In the genomic region with DNA sequence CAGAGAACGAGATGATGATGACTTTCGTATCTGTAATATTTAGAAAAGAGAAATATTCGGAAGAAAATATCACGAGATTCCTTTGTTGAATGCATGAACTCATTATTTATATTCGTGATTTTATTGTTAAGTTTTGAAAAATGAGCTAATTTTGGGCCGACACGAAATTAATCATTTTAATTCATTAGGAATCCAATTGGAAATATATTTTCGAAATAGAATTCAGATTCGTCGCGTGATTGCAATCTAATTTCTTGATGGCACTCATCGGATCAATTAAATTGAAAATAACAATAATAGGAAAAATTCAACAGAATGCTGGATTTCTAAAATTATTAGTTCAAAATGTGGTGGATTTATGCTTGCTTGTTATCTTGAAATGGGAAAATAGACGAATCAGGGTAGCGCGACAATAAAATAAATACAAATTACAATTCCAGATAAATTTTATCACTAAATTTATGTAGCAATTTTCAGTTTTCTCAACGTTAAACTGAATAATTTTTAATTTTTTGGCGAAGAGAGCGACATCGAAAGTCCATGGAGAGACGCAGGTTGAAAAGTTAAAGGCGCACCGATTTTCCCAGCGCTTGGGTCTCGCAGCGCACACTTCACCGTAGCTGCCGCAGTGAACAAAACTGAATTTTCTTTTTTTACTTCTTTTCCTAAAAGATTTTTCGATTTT, we compare ENCODE assay signal across 3 worm cellular contexts.
A peak's percentile ranks its signal among the peaks of the same experiment; 100 is the strongest.
TF ChIP-seq lines count a peak whose summit lies in the region.

No protein-coding gene starts in this region.

TF ChIP-seq in whole organism, L2 larva, 48 proteins besides CTCF, POLR2A, EP300 and RAD21 (continued from another document):
- TF ChIP-seq nhr-6 (tag; optimal IDR thresholded peaks at IDR 0.05; lab: Kevin White, UChicago), result no peak
- peak; percentile 40 for TF ChIP-seq F13H6.1 (tag; optimal IDR thresholded peaks at IDR 0.05; lab: Kevin White, UChicago)
- TF ChIP-seq lsy-2 (tag; optimal IDR thresholded peaks at IDR 0.05; lab: Kevin White, UChicago), result peak; percentile 57 to 94
- TF ChIP-seq skn-1 (tag; optimal IDR thresholded peaks at IDR 0.05; lab: Kevin White, UChicago), result peak; percentile 49
- peak; percentile 81 for TF ChIP-seq lin-11 (tag; optimal IDR thresholded peaks at IDR 0.05; lab: Kevin White, UChicago)
- no peak for TF ChIP-seq lin-39 (tag; optimal IDR thresholded peaks at IDR 0.05; lab: Kevin White, UChicago)
- TF ChIP-seq gmeb-1 (tag; optimal IDR thresholded peaks at IDR 0.05; lab: Kevin White, UChicago), result peak; percentile 75
- TF ChIP-seq unc-55 (GFP tag; optimal IDR thresholded peaks at IDR 0.05; lab: Kevin White, UChicago), result peak; percentile 92
- TF ChIP-seq ceh-82 (tag; optimal IDR thresholded peaks at IDR 0.05; lab: Kevin White, UChicago), result no peak
- peak; percentile 46 for TF ChIP-seq sma-3 (GFP tag; optimal IDR thresholded peaks at IDR 0.05; lab: Kevin White, UChicago)
- TF ChIP-seq blmp-1 (tag; optimal IDR thresholded peaks at IDR 0.05; lab: Kevin White, UChicago; ENCODE audit: insufficient read depth), result peak; percentile 26
- TF ChIP-seq sem-4 (tag; optimal IDR thresholded peaks at IDR 0.05; lab: Kevin White, UChicago), result no peak
- peak; percentile 50 for TF ChIP-seq nhr-25 (tag; optimal IDR thresholded peaks at IDR 0.05; lab: Kevin White, UChicago)
- no peak for TF ChIP-seq alr-1 (tag; optimal IDR thresholded peaks at IDR 0.05; lab: Kevin White, UChicago)
- no peak for TF ChIP-seq mdl-1 (tag; optimal IDR thresholded peaks at IDR 0.05; lab: Kevin White, UChicago)
- TF ChIP-seq crh-2 (tag; optimal IDR thresholded peaks at IDR 0.05; lab: Kevin White, UChicago), result peak; percentile 57
- TF ChIP-seq unc-39 (tag; optimal IDR thresholded peaks at IDR 0.05; lab: Kevin White, UChicago), result no peak
- TF ChIP-seq mbf-1 (tag; optimal IDR thresholded peaks at IDR 0.05; lab: Kevin White, UChicago), result no peak
- TF ChIP-seq C34F6.9 (tag; optimal IDR thresholded peaks at IDR 0.05; lab: Kevin White, UChicago), result peak; percentile 79
- TF ChIP-seq nhr-11 (tag; optimal IDR thresholded peaks at IDR 0.05; lab: Kevin White, UChicago), result no peak
- TF ChIP-seq R02D3.7 (tag; optimal IDR thresholded peaks at IDR 0.05; lab: Kevin White, UChicago), result no peak
- peak; percentile 26 for TF ChIP-seq ZK546.5 (tag; optimal IDR thresholded peaks at IDR 0.05; lab: Kevin White, UChicago)
- TF ChIP-seq sma-9 (GFP tag; optimal IDR thresholded peaks at IDR 0.05; lab: Kevin White, UChicago), result peak; percentile 51
- no peak for TF ChIP-seq sma-9 (tag; optimal IDR thresholded peaks at IDR 0.05; lab: Kevin White, UChicago)
- TF ChIP-seq snpc-4 (tag; optimal IDR thresholded peaks at IDR 0.05; lab: Kevin White, UChicago), result no peak
- no peak for TF ChIP-seq mab-5 (tag; optimal IDR thresholded peaks at IDR 0.05; lab: Kevin White, UChicago)
- no peak for TF ChIP-seq ztf-1 (GFP tag; conservative IDR thresholded peaks at IDR 0.05; lab: Robert Waterston, UW)

TF ChIP-seq in whole organism, L4 larva, 104 proteins besides CTCF, POLR2A, EP300 and RAD21 (continued from another document):
- TF ChIP-seq daf-16 (GFP tag; optimal IDR thresholded peaks at IDR 0.05; lab: Kevin White, UChicago) (no peak), daf-16 (tag; optimal IDR thresholded peaks at IDR 0.05; lab: Kevin White, UChicago) (peak; percentile 28), pqm-1 (tag; optimal IDR thresholded peaks at IDR 0.05; lab: Kevin White, UChicago) (no peak), aha-1 (tag; lab: Kevin White, UChicago) (peak; percentile 89), nhr-102 (tag; optimal IDR thresholded peaks at IDR 0.05; lab: Kevin White, UChicago) (peak; percentile 54), F37D6.2 (tag; optimal IDR thresholded peaks at IDR 0.05; lab: Kevin White, UChicago) (peak; percentile 27), dve-1 (tag; optimal IDR thresholded peaks at IDR 0.05; lab: Kevin White, UChicago; ENCODE audit: insufficient read depth) (peak; percentile 80), egl-43 (GFP tag; IDR thresholded peaks at IDR 0.05; lab: Robert Waterston, UW) (0 out of 2 replicates have a peak, but pooled peaks have one; percentile 22), hlh-11 (tag; optimal IDR thresholded peaks at IDR 0.05; lab: Kevin White, UChicago) (peak; percentile 46), nhr-77 (tag; optimal IDR thresholded peaks at IDR 0.05; lab: Kevin White, UChicago) (peak; percentile 7), snpc-1.2 (GFP tag; IDR thresholded peaks at IDR 0.05; lab: Robert Waterston, UW) (peak; percentile 44; the same call in 1 of the 2 replicates), nhr-6 (tag; optimal IDR thresholded peaks at IDR 0.05; lab: Kevin White, UChicago) (peak; percentile 43), nhr-11 (tag; optimal IDR thresholded peaks at IDR 0.05; lab: Kevin White, UChicago) (peak; percentile 24), mes-2 (tag; optimal IDR thresholded peaks at IDR 0.05; lab: Kevin White, UChicago; ENCODE audit: poor library complexity, severe bottlenecking) (peak; percentile 86), lin-38 (GFP tag; IDR thresholded peaks at IDR 0.05; lab: Robert Waterston, UW) (peak; percentile 67), ceh-44 (GFP tag; IDR thresholded peaks at IDR 0.05; lab: Robert Waterston, UW) (peak; percentile 52; the same call in 1 of the 2 replicates), unc-130 (GFP tag; optimal IDR thresholded peaks at IDR 0.05; lab: Kevin White, UChicago) (peak; percentile 37), nhr-28 (tag; optimal IDR thresholded peaks at IDR 0.05; lab: Kevin White, UChicago) (peak; percentile 31), Y105C5A.15 (GFP tag; IDR thresholded peaks at IDR 0.05; lab: Robert Waterston, UW) (no peak), spr-1 (tag; optimal IDR thresholded peaks at IDR 0.05; lab: Kevin White, UChicago) (peak; percentile 54), hmg-1.1 (GFP tag; IDR thresholded peaks at IDR 0.05; lab: Robert Waterston, UW) (peak; percentile 58), set-16 (GFP tag; IDR thresholded peaks at IDR 0.05; lab: Robert Waterston, UW) (peak; percentile 9; the same call in 1 of the 2 replicates), arid-1 (GFP tag; conservative IDR thresholded peaks at IDR 0.05; lab: Robert Waterston, UW) (peak; percentile 48), ama-1 (optimal IDR thresholded peaks at IDR 0.05; lab: Kevin White, UChicago) (peak; percentile 14), T26A8.4 (GFP tag; IDR thresholded peaks at IDR 0.05; lab: Robert Waterston, UW) (peak; percentile 58), saeg-2 (GFP tag; IDR thresholded peaks at IDR 0.05; lab: Robert Waterston, UW) (no peak)

TF ChIP-seq in whole organism, late embryonic, 69 proteins besides CTCF, POLR2A, EP300 and RAD21 (continued from another document):
- TF ChIP-seq sox-4 (tag; optimal IDR thresholded peaks at IDR 0.05; lab: Kevin White, UChicago) (peak; percentile 16), ceh-22 (tag; optimal IDR thresholded peaks at IDR 0.05; lab: Kevin White, UChicago) (no peak), ama-1 (optimal IDR thresholded peaks at IDR 0.05; lab: Kevin White, UChicago) (peak; percentile 37), ahr-1 (tag; optimal IDR thresholded peaks at IDR 0.05; lab: Kevin White, UChicago) (no peak), ceh-14 (tag; optimal IDR thresholded peaks at IDR 0.05; lab: Kevin White, UChicago) (no peak), ceh-31 (tag; optimal IDR thresholded peaks at IDR 0.05; lab: Kevin White, UChicago) (peak; percentile 24), ceh-34 (tag; optimal IDR thresholded peaks at IDR 0.05; lab: Kevin White, UChicago) (peak; percentile 13), sdc-2 (tag; optimal IDR thresholded peaks at IDR 0.05; lab: Kevin White, UChicago) (peak; percentile 5), syd-9 (tag; optimal IDR thresholded peaks at IDR 0.05; lab: Kevin White, UChicago) (no peak)
